Fruit fly (Drosophila melanogaster): ENCODE results near the gene CG32445.

CG32445 gene

dm6 chr3L:21634152-21634689 lies 4.9 kb upstream of the CG32445 start, which contains the start of gene MED1 (continued):
- TF ChIP-seq ERR (GFP tag; optimal IDR thresholded peaks at IDR 0.05) (no peak), CG15601 (tag; optimal IDR thresholded peaks at IDR 0.05) (no peak), CG32532 (GFP tag; IDR thresholded peaks at IDR 0.05) (0 out of 2 replicates have a peak, but pooled peaks have one; percentile 13), CG8924 (tag; optimal IDR thresholded peaks at IDR 0.05) (no peak), pb (GFP tag; optimal IDR thresholded peaks at IDR 0.05) (no peak), CG4707 (GFP tag; optimal IDR thresholded peaks at IDR 0.05) (no peak), Usf (GFP tag; optimal IDR thresholded peaks at IDR 0.05) (no peak), dm (GFP tag; optimal IDR thresholded peaks at IDR 0.05) (no peak), zen2 (GFP tag; IDR thresholded peaks at IDR 0.05; ENCODE audit: partially characterized antibody) (no peak), onecut (GFP tag; IDR thresholded peaks at IDR 0.05) (no peak), CG13424 (tag; optimal IDR thresholded peaks at IDR 0.05) (no peak), org-1 (GFP tag; optimal IDR thresholded peaks at IDR 0.05) (no peak), Nf-YA (GFP tag; IDR thresholded peaks at IDR 0.05) (no peak), CG12942 (GFP tag; optimal IDR thresholded peaks at IDR 0.05) (no peak), ttk (GFP tag; IDR thresholded peaks at IDR 0.05) (no peak), CG10274 (GFP tag; optimal IDR thresholded peaks at IDR 0.05) (no peak), fd96Cb (tag; optimal IDR thresholded peaks at IDR 0.05) (no peak), scrt (GFP tag; optimal IDR thresholded peaks at IDR 0.05) (no peak), CG8359 (GFP tag; optimal IDR thresholded peaks at IDR 0.05; ENCODE audit: borderline replicate concordance) (no peak), prd (optimal IDR thresholded peaks at IDR 0.05) (no peak), prd (GFP tag; IDR thresholded peaks at IDR 0.05) (no peak), lmd (GFP tag; IDR thresholded peaks at IDR 0.05) (no peak), CG13287 (GFP tag; IDR thresholded peaks at IDR 0.05; ENCODE audit: partially characterized antibody) (no peak), CG18764 (GFP tag; optimal IDR thresholded peaks at IDR 0.05) (no peak), Xrp1 (GFP tag; IDR thresholded peaks at IDR 0.05) (no peak), Scr (GFP tag; IDR thresholded peaks at IDR 0.05; ENCODE audit: partially characterized antibody) (no peak), MTF-1 (GFP tag; optimal IDR thresholded peaks at IDR 0.05; ENCODE audit: borderline replicate concordance) (no peak), Nf-YC (tag; optimal IDR thresholded peaks at IDR 0.05) (no peak), Mes4 (GFP tag; optimal IDR thresholded peaks at IDR 0.05) (no peak), CG10979 (tag; optimal IDR thresholded peaks at IDR 0.05) (peak; percentile 0), CG13624 (GFP tag; optimal IDR thresholded peaks at IDR 0.05) (no peak), tio (GFP tag; optimal IDR thresholded peaks at IDR 0.05) (no peak), CG8281 (tag; optimal IDR thresholded peaks at IDR 0.05) (no peak), CG33213 (GFP tag; optimal IDR thresholded peaks at IDR 0.05) (no peak), Mad (GFP tag; optimal IDR thresholded peaks at IDR 0.05) (no peak), ssp (GFP tag; IDR thresholded peaks at IDR 0.05) (peak; percentile 93), Deaf1 (tag; optimal IDR thresholded peaks at IDR 0.05) (no peak), CG30403 (GFP tag; optimal IDR thresholded peaks at IDR 0.05) (no peak), repo (GFP tag; optimal IDR thresholded peaks at IDR 0.05) (no peak), Med (GFP tag) (peak; percentile 46), CG16779 (GFP tag; IDR thresholded peaks at IDR 0.05) (no peak), CG34422 (GFP tag; IDR thresholded peaks at IDR 0.05) (no peak; the same call in 2 of the 3 replicates), gcm2 (GFP tag; optimal IDR thresholded peaks at IDR 0.05) (no peak), CG6654 (GFP tag; optimal IDR thresholded peaks at IDR 0.05) (no peak), bsh (GFP tag; optimal IDR thresholded peaks at IDR 0.05) (no peak), CG9797 (GFP tag; optimal IDR thresholded peaks at IDR 0.05) (peak; percentile 73), disco-r (GFP tag; optimal IDR thresholded peaks at IDR 0.05) (no peak), CG6689 (GFP tag; IDR thresholded peaks at IDR 0.05) (no peak), pum (GFP tag; optimal IDR thresholded peaks at IDR 0.05) (no peak), HmgZ (tag; optimal IDR thresholded peaks at IDR 0.05) (peak; percentile 23), E2f2 (GFP tag; IDR thresholded peaks at IDR 0.05) (peak; percentile 31; the same call in 1 of the 2 replicates)
